Fruit fly (Drosophila melanogaster): ENCODE results near the gene CG6770.

Gene CG6770

DNA sequence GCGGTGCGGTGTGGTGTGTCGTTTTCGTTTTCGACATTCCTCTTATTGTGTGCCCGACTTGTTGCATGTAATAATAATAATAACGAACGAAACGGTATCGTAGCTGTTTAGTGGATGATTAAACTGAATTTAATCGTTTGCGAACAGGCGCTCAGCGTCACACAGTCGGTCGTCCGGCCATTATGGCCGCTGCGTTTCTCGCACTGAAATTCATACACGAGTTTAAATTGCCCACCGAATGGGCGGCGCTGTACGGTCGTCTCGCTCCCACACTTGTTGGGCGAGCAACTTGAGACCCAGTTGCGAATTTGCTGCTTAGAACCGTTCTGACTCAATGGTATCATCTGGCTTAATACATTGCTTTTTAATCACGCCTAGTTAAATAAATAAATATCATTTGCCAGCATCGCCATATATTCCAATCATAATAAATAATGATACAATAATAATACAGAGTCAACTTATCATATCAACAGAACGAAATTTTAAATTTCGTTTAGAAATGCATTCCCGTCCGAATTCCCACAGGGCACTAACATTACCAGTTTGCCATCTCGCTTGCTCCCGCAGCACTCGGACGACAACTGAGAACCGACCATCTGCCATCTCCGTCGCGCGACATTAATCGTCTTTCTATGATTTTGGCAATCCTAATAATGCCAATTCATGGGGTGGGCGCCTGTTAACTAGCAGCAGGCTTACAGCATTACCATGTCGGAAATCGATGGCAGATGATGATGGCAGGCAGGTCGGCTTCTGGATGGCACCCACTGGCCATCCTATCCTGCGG, 34.8 kb downstream of the CG6770 start:
- TF ChIP-seq N (GFP tag; optimal IDR thresholded peaks at IDR 0.05), result no peak
- TF ChIP-seq Hnf4 (GFP tag; optimal IDR thresholded peaks at IDR 0.05), result peak; percentile 75
- TF ChIP-seq brk (GFP tag; optimal IDR thresholded peaks at IDR 0.05), result no peak
- peak; percentile 95 for TF ChIP-seq CG9705 (GFP tag; optimal IDR thresholded peaks at IDR 0.05)
- peak; percentile 91 for TF ChIP-seq OdsH (GFP tag; optimal IDR thresholded peaks at IDR 0.05)
- TF ChIP-seq foxo (GFP tag; optimal IDR thresholded peaks at IDR 0.05), result peak in 1 of 2 experiments; percentile 92
- no peak for TF ChIP-seq usp (GFP tag; optimal IDR thresholded peaks at IDR 0.05)
- no peak for TF ChIP-seq Abd-B (GFP tag; optimal IDR thresholded peaks at IDR 0.05)
- TF ChIP-seq jim (GFP tag; optimal IDR thresholded peaks at IDR 0.05), result no peak
- TF ChIP-seq Dfd (GFP tag; optimal IDR thresholded peaks at IDR 0.05), result no peak
- no peak for TF ChIP-seq tai (GFP tag; optimal IDR thresholded peaks at IDR 0.05)
- peak; percentile 91 for TF ChIP-seq fru (GFP tag; optimal IDR thresholded peaks at IDR 0.05)
- no peak for TF ChIP-seq Vsx2 (GFP tag; optimal IDR thresholded peaks at IDR 0.05; ENCODE audit: partially characterized antibody)
- TF ChIP-seq h (GFP tag; optimal IDR thresholded peaks at IDR 0.05), result peak; percentile 92
- no peak for TF ChIP-seq lola (GFP tag; optimal IDR thresholded peaks at IDR 0.05)
- no peak for TF ChIP-seq GATAd (GFP tag; optimal IDR thresholded peaks at IDR 0.05)
- TF ChIP-seq CrebA (GFP tag; optimal IDR thresholded peaks at IDR 0.05; ENCODE audit: borderline replicate concordance), result no peak
- TF ChIP-seq pan (optimal IDR thresholded peaks at IDR 0.05), result no peak
- TF ChIP-seq dl (GFP tag; optimal IDR thresholded peaks at IDR 0.05; ENCODE audit: insufficient read depth in 1 of 2, partially characterized antibody in 2 of 2), result peak; percentile 46 to 78
- TF ChIP-seq CG32264 (GFP tag; optimal IDR thresholded peaks at IDR 0.05), result peak; percentile 56
- peak; percentile 92 for TF ChIP-seq br (GFP tag; optimal IDR thresholded peaks at IDR 0.05)
- TF ChIP-seq psq (GFP tag; optimal IDR thresholded peaks at IDR 0.05), result peak; percentile 76
- TF ChIP-seq Hr78 (GFP tag; optimal IDR thresholded peaks at IDR 0.05), result no peak
- TF ChIP-seq Dif (GFP tag; optimal IDR thresholded peaks at IDR 0.05; ENCODE audit: partially characterized antibody), result no peak
- peak; percentile 92 for TF ChIP-seq ey (GFP tag; optimal IDR thresholded peaks at IDR 0.05)
- TF ChIP-seq rgr (GFP tag; optimal IDR thresholded peaks at IDR 0.05), result peak; percentile 86
- peak; percentile 77 for TF ChIP-seq Jra (GFP tag; optimal IDR thresholded peaks at IDR 0.05)
- peak; percentile 32 for TF ChIP-seq Mio (GFP tag; optimal IDR thresholded peaks at IDR 0.05)
- peak; percentile 4 for TF ChIP-seq dsf (GFP tag; optimal IDR thresholded peaks at IDR 0.05; ENCODE audit: borderline replicate concordance)
- peak; percentile 96 for TF ChIP-seq Sp1 (GFP tag; optimal IDR thresholded peaks at IDR 0.05)
- TF ChIP-seq Hr83 (GFP tag; optimal IDR thresholded peaks at IDR 0.05; ENCODE audit: poor library complexity, severe bottlenecking), result peak; percentile 2
- peak; percentile 91 for TF ChIP-seq dmrt93B (GFP tag; optimal IDR thresholded peaks at IDR 0.05)
- TF ChIP-seq sage (GFP tag; optimal IDR thresholded peaks at IDR 0.05), result peak; percentile 84
- TF ChIP-seq sv (GFP tag; optimal IDR thresholded peaks at IDR 0.05), result peak; percentile 84
- TF ChIP-seq HLH106 (tag; optimal IDR thresholded peaks at IDR 0.05), result peak; percentile 97
- peak; percentile 91 for TF ChIP-seq woc (GFP tag; optimal IDR thresholded peaks at IDR 0.05)
- no peak for TF ChIP-seq Rel (GFP tag; optimal IDR thresholded peaks at IDR 0.05)
- peak; percentile 69 for TF ChIP-seq Rel (tag; optimal IDR thresholded peaks at IDR 0.05)
- no peak for TF ChIP-seq Myc (optimal IDR thresholded peaks at IDR 0.05)

DNA sequence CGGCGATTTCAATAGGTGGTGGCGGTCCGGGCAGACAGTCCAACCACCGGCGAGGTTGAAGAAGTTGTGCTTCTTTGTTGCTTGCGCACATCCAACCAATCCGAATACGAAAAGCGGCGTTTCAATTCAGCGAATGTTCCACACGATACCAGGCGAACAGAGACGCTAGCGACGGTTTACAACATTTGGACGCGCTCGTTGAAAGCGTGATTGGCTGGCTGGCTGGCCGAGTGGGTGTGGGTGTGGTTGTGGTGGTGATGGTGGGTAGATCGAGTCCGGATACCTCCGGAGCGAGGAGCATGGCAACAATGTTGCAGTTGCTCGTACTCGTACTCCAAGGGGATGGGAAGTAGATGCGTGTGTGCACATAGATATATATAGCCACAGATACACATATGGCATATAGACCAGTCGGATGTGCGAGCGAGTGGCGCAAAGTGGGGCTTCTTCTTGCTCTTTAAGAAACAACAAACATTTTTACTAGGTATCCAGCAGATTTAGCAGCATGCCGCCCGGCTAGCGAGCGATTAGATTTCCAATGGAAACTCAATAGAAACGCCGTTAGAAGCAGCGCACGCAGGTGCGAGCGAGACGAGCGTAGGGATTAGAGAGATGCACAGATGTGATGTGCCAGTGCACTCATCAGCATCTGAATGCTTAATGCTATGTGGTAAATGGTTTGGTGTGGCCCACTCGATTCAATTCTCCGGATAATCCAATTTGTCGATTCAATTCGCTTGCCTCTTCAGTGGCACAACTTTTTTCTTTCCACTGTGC, 35.6 kb downstream of the CG6770 start:
- TF ChIP-seq tai (GFP tag; optimal IDR thresholded peaks at IDR 0.05) (no peak), br (GFP tag; optimal IDR thresholded peaks at IDR 0.05) (peak; percentile 39), Abd-B (GFP tag; optimal IDR thresholded peaks at IDR 0.05) (no peak), dsf (GFP tag; optimal IDR thresholded peaks at IDR 0.05; ENCODE audit: borderline replicate concordance) (no peak), Rel (GFP tag; optimal IDR thresholded peaks at IDR 0.05) (no peak), Rel (tag; optimal IDR thresholded peaks at IDR 0.05) (peak; percentile 81), HLH106 (tag; optimal IDR thresholded peaks at IDR 0.05) (peak; percentile 13), Dfd (GFP tag; optimal IDR thresholded peaks at IDR 0.05) (no peak), Hr83 (GFP tag; optimal IDR thresholded peaks at IDR 0.05; ENCODE audit: poor library complexity, severe bottlenecking) (peak; percentile 57), CG9705 (GFP tag; optimal IDR thresholded peaks at IDR 0.05) (no peak), fru (GFP tag; optimal IDR thresholded peaks at IDR 0.05) (peak; percentile 17), GATAd (GFP tag; optimal IDR thresholded peaks at IDR 0.05) (no peak), OdsH (GFP tag; optimal IDR thresholded peaks at IDR 0.05) (no peak), brk (GFP tag; optimal IDR thresholded peaks at IDR 0.05) (no peak), Myc (optimal IDR thresholded peaks at IDR 0.05) (no peak), Hr78 (GFP tag; optimal IDR thresholded peaks at IDR 0.05) (no peak), pan (optimal IDR thresholded peaks at IDR 0.05) (no peak), Hnf4 (GFP tag; optimal IDR thresholded peaks at IDR 0.05) (peak; percentile 49), Mio (GFP tag; optimal IDR thresholded peaks at IDR 0.05) (peak; percentile 4), CG32264 (GFP tag; optimal IDR thresholded peaks at IDR 0.05) (no peak), woc (GFP tag; optimal IDR thresholded peaks at IDR 0.05) (no peak), dl (GFP tag; optimal IDR thresholded peaks at IDR 0.05; ENCODE audit: insufficient read depth in 1 of 2, partially characterized antibody in 2 of 2) (peak; percentile 61 to 69), N (GFP tag; optimal IDR thresholded peaks at IDR 0.05) (no peak), jim (GFP tag; optimal IDR thresholded peaks at IDR 0.05) (no peak), Dif (GFP tag; optimal IDR thresholded peaks at IDR 0.05; ENCODE audit: partially characterized antibody) (no peak), h (GFP tag; optimal IDR thresholded peaks at IDR 0.05) (peak; percentile 70), sage (GFP tag; optimal IDR thresholded peaks at IDR 0.05) (no peak), sv (GFP tag; optimal IDR thresholded peaks at IDR 0.05) (no peak), foxo (GFP tag; optimal IDR thresholded peaks at IDR 0.05) (peak in 1 of 2 experiments; percentile 22), Vsx2 (GFP tag; optimal IDR thresholded peaks at IDR 0.05; ENCODE audit: partially characterized antibody) (no peak), rgr (GFP tag; optimal IDR thresholded peaks at IDR 0.05) (no peak), lola (GFP tag; optimal IDR thresholded peaks at IDR 0.05) (no peak), usp (GFP tag; optimal IDR thresholded peaks at IDR 0.05) (no peak), Sp1 (GFP tag; optimal IDR thresholded peaks at IDR 0.05) (peak; percentile 45), dmrt93B (GFP tag; optimal IDR thresholded peaks at IDR 0.05) (no peak), ey (GFP tag; optimal IDR thresholded peaks at IDR 0.05) (no peak), psq (GFP tag; optimal IDR thresholded peaks at IDR 0.05) (peak; percentile 12), Jra (GFP tag; optimal IDR thresholded peaks at IDR 0.05) (peak; percentile 51)

Measured in whole organism, wandering third instar larva.